Fruit fly (Drosophila melanogaster): ENCODE results near the gene CG9377.

CG9377 gene

DNA sequence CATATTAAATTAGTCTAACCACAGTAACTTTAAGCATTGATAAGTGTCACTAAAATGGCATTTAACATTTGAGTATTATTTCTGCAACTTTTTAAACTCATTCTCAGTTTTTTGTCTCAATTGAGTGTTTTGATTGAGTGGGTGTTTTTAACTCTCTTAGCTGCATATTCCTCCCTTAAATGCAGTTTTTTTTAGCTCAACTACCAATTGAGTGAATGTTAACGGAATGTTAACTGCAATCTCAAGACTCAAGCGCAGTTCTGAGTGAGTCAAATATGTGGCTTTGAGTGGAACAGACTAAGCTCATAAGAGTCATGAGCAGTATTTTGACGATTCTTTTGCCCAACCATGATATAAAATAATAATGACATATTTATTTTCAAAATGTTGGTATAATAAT is 1.6 kb upstream of the CG9377 start:
- TF ChIP-seq nom (GFP tag; optimal IDR thresholded peaks at IDR 0.05) (no peak), CG12236 (GFP tag; optimal IDR thresholded peaks at IDR 0.05) (no peak), D (optimal IDR thresholded peaks at IDR 0.05) (no peak), D (GFP tag; optimal IDR thresholded peaks at IDR 0.05) (no peak), CG13424 (tag; optimal IDR thresholded peaks at IDR 0.05) (no peak), usp (GFP tag; optimal IDR thresholded peaks at IDR 0.05) (no peak), z (GFP tag; IDR thresholded peaks at IDR 0.05) (peak; percentile 98), aop (GFP tag; IDR thresholded peaks at IDR 0.05) (no peak), CG6791 (GFP tag; IDR thresholded peaks at IDR 0.05; ENCODE audit: partially characterized antibody) (peak; percentile 16; the same call in 1 of the 3 replicates)

- TF ChIP-seq Trl (optimal IDR thresholded peaks at IDR 0.05) (peak; percentile 20 to 31), Trl (GFP tag; optimal IDR thresholded peaks at IDR 0.05) (no peak), slbo (GFP tag; IDR thresholded peaks at IDR 0.05) (no peak), ewg (GFP tag; optimal IDR thresholded peaks at IDR 0.05) (peak; percentile 93), crp (GFP tag; optimal IDR thresholded peaks at IDR 0.05) (peak in 1 of 2 experiments; percentile 62), onecut (GFP tag; IDR thresholded peaks at IDR 0.05) (peak; percentile 92)
Observed at dm6 chr2L:13354580-13355347, 6.6 kb downstream of the CG9377 start, which contains the start of gene CG9395. CG9395 (minus strand) TSS chr2L:13355073.

dm6 chr2L:13349237-13349902 is 12.0 kb downstream of the CG9377 start:
- TF ChIP-seq CG6854 (GFP tag; optimal IDR thresholded peaks at IDR 0.05) (peak; percentile 23), tio (GFP tag; optimal IDR thresholded peaks at IDR 0.05) (no peak), sima (GFP tag; optimal IDR thresholded peaks at IDR 0.05) (no peak), Asciz (GFP tag; optimal IDR thresholded peaks at IDR 0.05) (peak; percentile 35), CG17802 (tag; optimal IDR thresholded peaks at IDR 0.05) (no peak), Sox100B (GFP tag; optimal IDR thresholded peaks at IDR 0.05) (peak; percentile 43), CG9437 (GFP tag; optimal IDR thresholded peaks at IDR 0.05) (peak; percentile 1), Nf-YA (GFP tag; IDR thresholded peaks at IDR 0.05) (no peak), tap (tag; optimal IDR thresholded peaks at IDR 0.05) (peak; percentile 36), CG12391 (tag; optimal IDR thresholded peaks at IDR 0.05) (no peak), Dip3 (GFP tag; optimal IDR thresholded peaks at IDR 0.05) (no peak), Awh (GFP tag; IDR thresholded peaks at IDR 0.05) (0 out of 2 replicates have a peak, but pooled peaks have one; percentile 17), HLH4C (GFP tag; IDR thresholded peaks at IDR 0.05; ENCODE audit: partially characterized antibody) (no peak), CG32532 (GFP tag; IDR thresholded peaks at IDR 0.05) (0 out of 2 replicates have a peak, but pooled peaks have one; percentile 7), CTCF (GFP tag; optimal IDR thresholded peaks at IDR 0.05) (peak; percentile 47), fd64A (GFP tag; optimal IDR thresholded peaks at IDR 0.05) (peak; percentile 29), D (optimal IDR thresholded peaks at IDR 0.05) (no peak), D (GFP tag; optimal IDR thresholded peaks at IDR 0.05) (no peak)

DNA sequence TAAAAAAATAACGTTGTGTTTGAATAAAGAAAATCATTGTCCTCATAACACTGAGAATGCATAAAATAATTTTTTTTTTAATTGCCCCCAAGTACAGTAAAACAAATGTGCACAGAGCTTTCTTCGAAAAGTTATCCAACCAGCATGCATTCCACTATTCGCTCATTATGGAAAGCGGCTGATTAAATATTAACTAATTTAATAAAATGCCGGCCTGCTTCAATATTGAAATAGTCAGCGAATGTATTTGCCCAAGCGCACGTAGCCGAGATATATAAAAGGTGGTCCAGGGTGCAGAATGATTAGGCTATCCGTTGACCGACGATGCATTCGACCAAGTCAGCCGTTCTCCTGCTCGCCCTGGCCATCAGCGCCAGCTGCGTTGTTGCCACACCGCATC is 13.9 kb downstream of the CG9377 start, which contains the start of gene CG16826:
Gene CG16826, plus strand, starts transcription at position 301 of the 400 bp plus-strand sequence.
- TF ChIP-seq dysf (GFP tag; IDR thresholded peaks at IDR 0.05) (no peak), Med (GFP tag) (no peak), CG31224 (GFP tag; IDR thresholded peaks at IDR 0.05) (no peak)

Measured in whole organism, embryonic.